Worm (Caenorhabditis elegans) whole organism, L4 larva: ENCODE measurements around the gene set-13.

Experiments used
- D1046.2 ChIP-seq: fragments of 200-800 bp; sonication (Bioruptor generic); IDR thresholded peaks from 2 replicates; pipeline ENCODE4 v1.3.6; 2022; ENCODE audit warnings: missing genetic modification characterization, missing compliant biosample characterization
- F10B5.3 ChIP-seq: sonication (generic microtip); optimal IDR thresholded peaks from 2 replicates; lab custom pipeline; 2016; ENCODE audit warnings: mild to moderate bottlenecking, missing genetic modification characterization, missing compliant biosample characterization
- F44E2.7 ChIP-seq: fragments of 200-800 bp; sonication (Bioruptor generic); IDR thresholded peaks from 2 replicates; pipeline ENCODE4 v2.1.2; 2022; ENCODE audit warnings: missing genetic modification characterization, missing compliant biosample characterization
- T26A8.4 ChIP-seq: fragments of 200-800 bp; sonication (Bioruptor generic); IDR thresholded peaks from 2 replicates; pipeline ENCODE4 v1.3.6; 2022; ENCODE audit warnings: missing genetic modification characterization, missing compliant biosample characterization
- aha-1 ChIP-seq: fragments of 150-350 bp; peaks from one replicate; lab custom pipeline; 2014; ENCODE audit warnings: missing biosample characterization, missing genetic modification characterization
- ceh-20 ChIP-seq: fragments of 200-800 bp; sonication (Bioruptor generic); IDR thresholded peaks from 2 replicates; pipeline ENCODE4 v1.3.6; 2022; ENCODE audit warnings: missing genetic modification reagents, missing genetic modification characterization, missing compliant biosample characterization
- ceh-82 ChIP-seq: sonication (generic microtip); optimal IDR thresholded peaks from 2 replicates; lab custom pipeline; 2017; ENCODE audit warnings: missing biosample characterization, missing genetic modification characterization
- cey-2 ChIP-seq: sonication (generic microtip); optimal IDR thresholded peaks from 3 replicates; lab custom pipeline; 2017; ENCODE audit warnings: missing genetic modification characterization, mild to moderate bottlenecking, missing compliant biosample characterization, antibody characterized with exemption, borderline replicate concordance; ENCODE audit not compliant: insufficient read depth
- daf-19 ChIP-seq: fragments of 200-800 bp; sonication (Bioruptor generic); conservative IDR thresholded peaks from 2 replicates; pipeline ENCODE4 v1.3.6; 2022; ENCODE audit warnings: missing genetic modification characterization, missing compliant biosample characterization
- dmd-6 ChIP-seq: fragments of 200-800 bp; sonication (Bioruptor generic); IDR thresholded peaks from 2 replicates; pipeline ENCODE4 v1.3.6; 2022; ENCODE audit warnings: missing genetic modification reagents, missing genetic modification characterization, missing compliant biosample characterization
- fos-1 ChIP-seq: fragments of 150-350 bp; optimal IDR thresholded peaks from 2 replicates; lab custom pipeline; 2014; ENCODE audit warnings: missing biosample characterization, missing genetic modification characterization
- hlh-11 ChIP-seq: fragments of 200-800 bp; sonication (Bioruptor generic); optimal IDR thresholded peaks from 2 replicates; lab custom pipeline; 2018; ENCODE audit warnings: mild to moderate bottlenecking, missing genetic modification characterization, missing compliant biosample characterization
- hlh-30 ChIP-seq: sonication (generic microtip); optimal IDR thresholded peaks from 2 replicates; lab custom pipeline; 2017; ENCODE audit warnings: antibody characterized with exemption, mild to moderate bottlenecking, missing genetic modification characterization, missing compliant biosample characterization; ENCODE audit not compliant: insufficient read depth
- lin-13 ChIP-seq: fragments of 150-350 bp; optimal IDR thresholded peaks from 2 replicates; lab custom pipeline; 2014; ENCODE audit warnings: missing biosample characterization, missing genetic modification reagents, missing genetic modification characterization
- lin-38 ChIP-seq: fragments of 200-800 bp; sonication (Bioruptor generic); IDR thresholded peaks from 2 replicates; pipeline ENCODE4 v1.3.6; 2022; ENCODE audit warnings: missing genetic modification reagents, missing genetic modification characterization, missing compliant biosample characterization
- madf-5 ChIP-seq, 2 experiments: fragments of 200-800 bp; sonication (Bioruptor generic); IDR thresholded peaks; 2 replicates each; pipeline ENCODE4 v1.3.6; 2022; ENCODE audit warnings: missing compliant biosample characterization in 2 of 2, missing genetic modification characterization in 2 of 2
- mdl-1 ChIP-seq, 2 experiments: fragments of 150-350 bp in 1 of 2; sonication (generic microtip) in 1 of 2; optimal IDR thresholded peaks; 2 replicates each; lab custom pipeline; 2014 to 2017; ENCODE audit warnings: missing biosample characterization in 2 of 2, missing genetic modification characterization in 2 of 2
- mes-2 ChIP-seq: sonication (generic microtip); optimal IDR thresholded peaks from 2 replicates; lab custom pipeline; 2016; ENCODE audit warnings: missing genotype, mild to moderate bottlenecking, missing genetic modification characterization, missing compliant biosample characterization; ENCODE audit not compliant: poor library complexity, severe bottlenecking
- mxl-3 ChIP-seq: fragments of 200-800 bp; sonication (Bioruptor generic); optimal IDR thresholded peaks from 2 replicates; lab custom pipeline; 2018; ENCODE audit warnings: mild to moderate bottlenecking, missing genetic modification characterization, missing compliant biosample characterization
- nhr-10 ChIP-seq: fragments of 150-350 bp; optimal IDR thresholded peaks from 2 replicates; lab custom pipeline; 2014; ENCODE audit warnings: missing biosample characterization, missing genetic modification characterization
- nhr-111 ChIP-seq: fragments of 200-800 bp; sonication (Bioruptor generic); optimal IDR thresholded peaks from 2 replicates; lab custom pipeline; 2018; ENCODE audit warnings: mild to moderate bottlenecking, missing genetic modification characterization, missing compliant biosample characterization
- nhr-25 ChIP-seq: sonication (generic microtip); optimal IDR thresholded peaks from 2 replicates; lab custom pipeline; 2017; ENCODE audit warnings: missing genetic modification characterization, mild to moderate bottlenecking, missing compliant biosample characterization, antibody characterized with exemption, moderate library complexity, borderline replicate concordance; ENCODE audit not compliant: insufficient read depth
- nhr-28 ChIP-seq: fragments of 150-350 bp; optimal IDR thresholded peaks from 2 replicates; lab custom pipeline; 2014; ENCODE audit warnings: missing biosample characterization, missing genetic modification characterization
- nhr-41 ChIP-seq: fragments of 200-800 bp; sonication (Bioruptor generic); IDR thresholded peaks from 2 replicates; pipeline ENCODE4 v1.3.6; 2022; ENCODE audit warnings: missing genetic modification reagents, missing genetic modification characterization, missing compliant biosample characterization
- nhr-48 ChIP-seq: sonication (generic microtip); optimal IDR thresholded peaks from 2 replicates; lab custom pipeline; 2016; ENCODE audit warnings: mild to moderate bottlenecking, missing genetic modification characterization, missing compliant biosample characterization
- nhr-6 ChIP-seq: fragments of 150-350 bp; optimal IDR thresholded peaks from 2 replicates; lab custom pipeline; 2014; ENCODE audit warnings: missing biosample characterization, missing genetic modification characterization
- pha-4 ChIP-seq, 2 experiments: fragments of 150-350 bp in 1 of 2; fragments of 200-800 bp in 1 of 2; sonication (Bioruptor generic) in 1 of 2; IDR thresholded peaks in 1 of 2; optimal IDR thresholded peaks in 1 of 2; 2 replicates each; pipeline versions ENCODE4 v1.3.6 to Lab custom; 2014 to 2022; ENCODE audit warnings: missing genetic modification characterization in 2 of 2, missing genetic modification reagents in 2 of 2, missing biosample characterization in 1 of 2, missing compliant biosample characterization in 1 of 2
- snpc-1.2 ChIP-seq: fragments of 200-800 bp; sonication (Bioruptor generic); IDR thresholded peaks from 2 replicates; pipeline ENCODE4 v1.3.6; 2022; ENCODE audit warnings: missing genetic modification reagents, missing genetic modification characterization, missing compliant biosample characterization
- spr-3 ChIP-seq: fragments of 200-800 bp; sonication (Bioruptor generic); optimal IDR thresholded peaks from 2 replicates; lab custom pipeline; 2018; ENCODE audit warnings: mild to moderate bottlenecking, missing genetic modification characterization, missing compliant biosample characterization
- tra-1 ChIP-seq: fragments of 200-800 bp; sonication (Bioruptor generic); IDR thresholded peaks from 2 replicates; pipeline ENCODE4 v1.3.6; 2022; ENCODE audit warnings: missing genetic modification reagents, missing genetic modification characterization, missing compliant biosample characterization
- unc-130 ChIP-seq: sonication (generic microtip); optimal IDR thresholded peaks from 2 replicates; lab custom pipeline; 2016; ENCODE audit warnings: missing genetic modification reagents, missing genetic modification characterization, missing compliant biosample characterization
- unc-62 ChIP-seq, 3 experiments: fragments of 150-350 bp in 1 of 3; sonication (generic microtip); optimal IDR thresholded peaks in 2 of 3; peaks in 1 of 3; 1 replicate in 1 of 3; 2 replicates in 2 of 3; lab custom pipeline; 2014 to 2017; ENCODE audit warnings: missing biosample characterization in 3 of 3, missing genetic modification characterization in 3 of 3, missing genetic modification reagents in 3 of 3, missing genotype in 1 of 3
- vab-7 ChIP-seq: fragments of 200-800 bp; sonication (Bioruptor generic); IDR thresholded peaks from 2 replicates; pipeline ENCODE4 v1.3.6; 2022; ENCODE audit warnings: missing genetic modification reagents, missing genetic modification characterization, missing compliant biosample characterization
- ztf-7 ChIP-seq: fragments of 150-350 bp; optimal IDR thresholded peaks from 2 replicates; lab custom pipeline; 2014; ENCODE audit warnings: missing biosample characterization, missing genetic modification characterization

set-13 gene

ce11 chrII:2854794-2855193 lies 38.0 kb downstream of the set-13 start:
- peak; percentile 14 for TF ChIP-seq hlh-30 (tag; lab: Kevin White, UChicago)
- TF ChIP-seq unc-130 (GFP tag; lab: Kevin White, UChicago): no peak
- peak; percentile 53 for TF ChIP-seq nhr-28 (tag; lab: Kevin White, UChicago)
- peak; percentile 52 for TF ChIP-seq hlh-11 (tag; lab: Kevin White, UChicago)
- TF ChIP-seq nhr-25 (tag; lab: Kevin White, UChicago): peak; percentile 15
- peak; percentile 14 for TF ChIP-seq aha-1 (tag; lab: Kevin White, UChicago)
- no peak for TF ChIP-seq lin-13 (GFP tag; lab: Kevin White, UChicago)
- TF ChIP-seq spr-3 (GFP tag; lab: Kevin White, UChicago): no peak
- no peak for TF ChIP-seq ztf-7 (tag; lab: Kevin White, UChicago)

ce11 chrII:2856114-2856513 lies 39.3 kb downstream of the set-13 start:
- TF ChIP-seq pha-4 (GFP tag; IDR thresholded peaks at IDR 0.05; lab: Robert Waterston, UW) (no peak), pha-4 (tag; optimal IDR thresholded peaks at IDR 0.05; lab: Kevin White, UChicago) (no peak), vab-7 (GFP tag; lab: Robert Waterston, UW) (no peak), nhr-28 (tag; lab: Kevin White, UChicago) (peak; percentile 82), ceh-20 (no peak), lin-38 (GFP tag; lab: Robert Waterston, UW) (no peak), nhr-6 (tag; lab: Kevin White, UChicago) (no peak), hlh-11 (tag; lab: Kevin White, UChicago) (peak; percentile 36)

- peak; percentile 4 for TF ChIP-seq mxl-3
- peak; percentile 28 for TF ChIP-seq aha-1 (tag; lab: Kevin White, UChicago)
- TF ChIP-seq mdl-1 (tag; optimal IDR thresholded peaks at IDR 0.05; lab: Kevin White, UChicago): peak in 1 of 2 experiments; percentile 15
- no peak for TF ChIP-seq nhr-10
- peak; percentile 22; the same call in 1 of the 2 replicates for TF ChIP-seq nhr-41 (GFP tag; lab: Robert Waterston, UW)
- TF ChIP-seq nhr-28 (tag; lab: Kevin White, UChicago): peak; percentile 98
- no peak for TF ChIP-seq unc-62 (GFP tag; optimal IDR thresholded peaks at IDR 0.05 in 1 of 2; lab: Kevin White, UChicago)
- TF ChIP-seq unc-62 (tag; optimal IDR thresholded peaks at IDR 0.05; lab: Kevin White, UChicago): no peak
- TF ChIP-seq nhr-48 (tag; lab: Kevin White, UChicago): peak; percentile 58
- peak; percentile 40 for TF ChIP-seq hlh-11 (tag; lab: Kevin White, UChicago)
- no peak for TF ChIP-seq F10B5.3
- TF ChIP-seq, all 104 proteins: peak for 7
Measured at ce11 chrII:2857559-2857958, 40.8 kb downstream of the set-13 start.

ce11 chrII:2858851-2859250 lies 42.1 kb downstream of the set-13 start:
- TF ChIP-seq daf-19 (GFP tag; lab: Robert Waterston, UW): no peak
- TF ChIP-seq nhr-28 (tag; lab: Kevin White, UChicago): peak; percentile 57
- TF ChIP-seq mes-2 (tag; lab: Kevin White, UChicago): no peak
- TF ChIP-seq ztf-7 (tag; lab: Kevin White, UChicago): no peak
- TF ChIP-seq fos-1 (tag; lab: Kevin White, UChicago): no peak
- no peak for TF ChIP-seq D1046.2 (GFP tag; lab: Robert Waterston, UW)
- TF ChIP-seq cey-2 (tag; lab: Kevin White, UChicago): no peak
- TF ChIP-seq madf-5 (GFP tag; IDR thresholded peaks at IDR 0.05; lab: Robert Waterston, UW): no peak
- TF ChIP-seq ceh-82 (tag; lab: Kevin White, UChicago): no peak
- peak; percentile 17 for TF ChIP-seq hlh-30 (tag; lab: Kevin White, UChicago)
- no peak for TF ChIP-seq dmd-6 (GFP tag; lab: Robert Waterston, UW)
- no peak for TF ChIP-seq mdl-1 (tag; optimal IDR thresholded peaks at IDR 0.05; lab: Kevin White, UChicago)
- no peak for TF ChIP-seq nhr-111

- TF ChIP-seq F44E2.7 (GFP tag; lab: Robert Waterston, UW) (no peak), tra-1 (no peak), fos-1 (tag; lab: Kevin White, UChicago) (no peak), hlh-11 (tag; lab: Kevin White, UChicago) (no peak), T26A8.4 (GFP tag; lab: Robert Waterston, UW) (no peak), madf-5 (GFP tag; IDR thresholded peaks at IDR 0.05; lab: Robert Waterston, UW) (no peak), snpc-1.2 (GFP tag; lab: Robert Waterston, UW) (no peak)
Measured at ce11 chrII:2859315-2859714, 42.5 kb downstream of the set-13 start.
